Fruit fly (Drosophila melanogaster): Measurements from ENCODE around the gene Sec3.

dm6 chr3L:17427013-17427412 is 2.0 kb upstream of the Sec3 start, which contains the start of gene Polr3G:
- TF ChIP-seq CTCF (optimal IDR thresholded peaks at IDR 0.05) (no peak), CG8478 (optimal IDR thresholded peaks at IDR 0.05) (no peak)
